Fruit fly (Drosophila melanogaster) whole organism, adult: Measurements from ENCODE around the gene CanB.
A peak's percentile ranks its signal among the peaks of the same experiment; 100 is the strongest.

Experiments
- CG11617 ChIP-seq: fragments of 200-800 bp; sonication (Bioruptor generic); optimal IDR thresholded peaks from 2 replicates; lab custom pipeline; 2017; ENCODE audit warnings: mild to moderate bottlenecking, missing biosample characterization, missing genetic modification reagents, missing genetic modification characterization
- CG12768 ChIP-seq: fragments of 200-800 bp; sonication (Bioruptor generic); optimal IDR thresholded peaks from 2 replicates; lab custom pipeline; 2017; ENCODE audit warnings: missing biosample characterization, missing genetic modification characterization, mild to moderate bottlenecking, moderate library complexity, missing genetic modification reagents
- CG14711 ChIP-seq: fragments of 200-800 bp; sonication (Bioruptor generic); optimal IDR thresholded peaks from 2 replicates; lab custom pipeline; 2018; ENCODE audit warnings: missing biosample characterization, mild to moderate bottlenecking, missing genetic modification characterization, moderate library complexity
- CG1620 ChIP-seq: fragments of 200-800 bp; sonication (Bioruptor generic); optimal IDR thresholded peaks from 2 replicates; lab custom pipeline; 2016; ENCODE audit warnings: missing biosample characterization, missing genetic modification characterization
- CG33017 ChIP-seq: fragments of 200-800 bp; sonication (Bioruptor generic); optimal IDR thresholded peaks from 2 replicates; lab custom pipeline; 2018; ENCODE audit warnings: missing biosample characterization, mild to moderate bottlenecking, missing genetic modification characterization, moderate library complexity
- CG5204 ChIP-seq: fragments of 200-800 bp; sonication (Bioruptor generic); optimal IDR thresholded peaks from 2 replicates; lab custom pipeline; 2016; ENCODE audit warnings: missing biosample characterization, missing genetic modification characterization
- CG7045 ChIP-seq: fragments of 200-800 bp; sonication (Bioruptor generic); optimal IDR thresholded peaks from 2 replicates; lab custom pipeline; 2017; ENCODE audit warnings: missing biosample characterization, mild to moderate bottlenecking, missing genetic modification characterization
- CG7101 ChIP-seq: fragments of 200-800 bp; sonication (Bioruptor generic); optimal IDR thresholded peaks from 2 replicates; lab custom pipeline; 2018; ENCODE audit warnings: missing biosample characterization, mild to moderate bottlenecking, missing genetic modification characterization, moderate library complexity
- Clk ChIP-seq: fragments of 200-800 bp; sonication (Bioruptor generic); optimal IDR thresholded peaks from 2 replicates; lab custom pipeline; 2017; ENCODE audit warnings: missing biosample characterization, missing genetic modification characterization
- Crg-1 ChIP-seq: fragments of 200-800 bp; sonication (Bioruptor generic); optimal IDR thresholded peaks from 2 replicates; lab custom pipeline; 2016; ENCODE audit warnings: missing biosample characterization, missing genetic modification characterization
- Hr96 ChIP-seq: fragments of 200-800 bp; sonication (Bioruptor generic); optimal IDR thresholded peaks from 2 replicates; lab custom pipeline; 2016; ENCODE audit warnings: missing biosample characterization, missing genetic modification characterization
- Mnt ChIP-seq: fragments of 200-800 bp; sonication (Bioruptor generic); optimal IDR thresholded peaks from 2 replicates; lab custom pipeline; 2016; ENCODE audit warnings: missing biosample characterization, mild to moderate bottlenecking, missing genetic modification characterization
- bab1 ChIP-seq: fragments of 200-800 bp; sonication (Bioruptor generic); optimal IDR thresholded peaks from 3 replicates; lab custom pipeline; 2019; ENCODE audit warnings: missing biosample characterization, mild to moderate bottlenecking, missing genetic modification characterization, moderate library complexity
- cic ChIP-seq: fragments of 200-800 bp; sonication (Bioruptor generic); optimal IDR thresholded peaks from 2 replicates; lab custom pipeline; 2017; ENCODE audit warnings: missing biosample characterization, mild to moderate bottlenecking, missing genetic modification characterization, moderate library complexity
- cnc ChIP-seq, 2 experiments: fragments of >200 bp; optimal IDR thresholded peaks; 2 replicates each; lab custom pipeline; 2017
- kay ChIP-seq: fragments of 200-800 bp; sonication (Bioruptor generic); peaks from one replicate; lab custom pipeline; 2016; ENCODE audit warnings: missing biosample characterization, missing genetic modification characterization, borderline replicate concordance
- ovo ChIP-seq: fragments of 200-800 bp; sonication (Bioruptor generic); optimal IDR thresholded peaks from 2 replicates; lab custom pipeline; 2016; ENCODE audit warnings: missing biosample characterization, missing genetic modification characterization
- pad ChIP-seq: fragments of 200-800 bp; sonication (Bioruptor generic); optimal IDR thresholded peaks from 3 replicates; lab custom pipeline; 2017; ENCODE audit warnings: missing biosample characterization, missing genetic modification characterization, mild to moderate bottlenecking, moderate library complexity, missing genetic modification reagents
- tj ChIP-seq: fragments of 200-800 bp; sonication (Bioruptor generic); optimal IDR thresholded peaks from 3 replicates; lab custom pipeline; 2017; ENCODE audit warnings: missing biosample characterization, mild to moderate bottlenecking, missing genetic modification characterization, moderate library complexity
- toe ChIP-seq: fragments of 200-800 bp; sonication (Bioruptor generic); optimal IDR thresholded peaks from 2 replicates; lab custom pipeline; 2016; ENCODE audit warnings: missing biosample characterization, missing genetic modification characterization

The CanB gene

dm6 chrX:5300623-5301283, 31.5 kb upstream of the CanB start:
- TF ChIP-seq Hr96 (GFP tag; lab: Kevin White, UChicago), result no peak
- TF ChIP-seq CG1620 (GFP tag; lab: Kevin White, UChicago), result no peak
- TF ChIP-seq bab1 (GFP tag; lab: Kevin White, UChicago), result no peak
- no peak for TF ChIP-seq tj (GFP tag; lab: Kevin White, UChicago)
- no peak for TF ChIP-seq CG12768 (GFP tag; lab: Kevin White, UChicago)
- no peak for TF ChIP-seq pad
- no peak for TF ChIP-seq kay (GFP tag; lab: Kevin White, UChicago)
- no peak for TF ChIP-seq cic
- no peak for TF ChIP-seq cnc (optimal IDR thresholded peaks at IDR 0.05; lab: Kevin White, UChicago)
- no peak for TF ChIP-seq CG5204 (GFP tag; lab: Kevin White, UChicago)
- TF ChIP-seq CG14711, result no peak
- TF ChIP-seq ovo (GFP tag; lab: Kevin White, UChicago), result no peak
- no peak for TF ChIP-seq CG7045
- no peak for TF ChIP-seq Crg-1 (GFP tag; lab: Kevin White, UChicago)
- TF ChIP-seq CG33017 (tag; lab: Kevin White, UChicago), result no peak
- no peak for TF ChIP-seq Mnt
- TF ChIP-seq CG7101 (tag; lab: Kevin White, UChicago), result no peak
- no peak for TF ChIP-seq CG11617 (GFP tag; lab: Kevin White, UChicago)
- TF ChIP-seq Clk (GFP tag; lab: Kevin White, UChicago), result no peak

dm6 chrX:5305591-5305990, 26.7 kb upstream of the CanB start, which contains the start of gene CG3323:
CG3323 (minus strand) TSS chrX:5305691.
- no peak for TF ChIP-seq cic
- TF ChIP-seq cnc (optimal IDR thresholded peaks at IDR 0.05; lab: Kevin White, UChicago), result no peak
- TF ChIP-seq bab1 (GFP tag; lab: Kevin White, UChicago), result no peak
- no peak for TF ChIP-seq toe (GFP tag; lab: Kevin White, UChicago)
- TF ChIP-seq CG12768 (GFP tag; lab: Kevin White, UChicago), result no peak
- no peak for TF ChIP-seq kay (GFP tag; lab: Kevin White, UChicago)

DNA sequence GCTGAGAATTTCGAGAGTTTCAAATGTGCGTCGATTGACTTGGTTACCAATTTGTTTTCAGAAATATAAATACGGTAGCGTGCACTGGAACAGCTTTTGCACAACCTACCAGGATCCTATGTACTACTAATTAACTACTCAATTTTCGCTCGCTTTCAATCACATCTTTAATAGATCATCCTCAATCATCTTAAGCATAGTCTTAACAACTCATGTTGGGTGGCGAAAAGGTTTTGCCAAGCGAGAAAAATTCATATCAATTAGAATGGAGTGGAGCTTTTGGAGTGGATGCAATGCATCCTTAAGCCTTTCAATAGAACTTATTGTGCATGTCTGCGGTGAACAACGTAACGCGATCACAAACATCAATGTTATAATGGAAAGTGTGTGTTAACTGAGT, 25.0 kb upstream of the CanB start, which contains the start of gene CG17764:
TSS of gene CG17764 (minus strand) at position 101 of the 400 bp plus-strand sequence.
- TF ChIP-seq Hr96 (GFP tag; lab: Kevin White, UChicago) (no peak), Clk (GFP tag; lab: Kevin White, UChicago) (no peak), tj (GFP tag; lab: Kevin White, UChicago) (no peak), CG14711 (no peak), CG7101 (tag; lab: Kevin White, UChicago) (no peak), CG1620 (GFP tag; lab: Kevin White, UChicago) (no peak), CG11617 (GFP tag; lab: Kevin White, UChicago) (no peak), cic (no peak), toe (GFP tag; lab: Kevin White, UChicago) (no peak), cnc (optimal IDR thresholded peaks at IDR 0.05; lab: Kevin White, UChicago) (no peak), Mnt (no peak), Crg-1 (GFP tag; lab: Kevin White, UChicago) (no peak), CG5204 (GFP tag; lab: Kevin White, UChicago) (no peak), pad (no peak), CG12768 (GFP tag; lab: Kevin White, UChicago) (no peak), bab1 (GFP tag; lab: Kevin White, UChicago) (no peak), CG33017 (tag; lab: Kevin White, UChicago) (no peak), CG7045 (no peak), kay (GFP tag; lab: Kevin White, UChicago) (no peak), ovo (GFP tag; lab: Kevin White, UChicago) (no peak)

DNA sequence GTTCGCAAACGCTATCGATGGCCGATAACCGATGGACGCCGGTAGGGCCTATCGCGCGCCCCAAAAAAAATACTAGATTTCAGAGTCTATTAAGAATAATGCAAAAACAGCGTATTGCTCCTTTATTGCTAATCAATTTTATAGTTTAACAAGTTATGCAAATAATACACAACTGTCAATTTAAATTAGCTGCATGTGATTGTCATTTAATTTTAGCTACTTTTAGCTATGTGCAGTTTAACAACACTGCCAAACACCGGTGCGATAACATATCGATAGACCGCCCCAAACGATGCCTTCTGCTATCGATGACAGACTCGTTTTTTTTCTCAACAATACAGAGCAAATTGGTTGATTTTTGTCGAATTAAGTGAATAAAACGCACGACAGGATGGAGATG, 23.3 kb upstream of the CanB start, which contains the start of the genes Cdk7 and snf:
TSS of gene Cdk7 (minus strand) at position 21 of the 400 bp plus-strand sequence.
TSS of gene snf (plus strand) at position 280 of the 400 bp plus-strand sequence.
- TF ChIP-seq CG7045, result no peak
- peak; percentile 36 for TF ChIP-seq Hr96 (GFP tag; lab: Kevin White, UChicago)
- TF ChIP-seq ovo (GFP tag; lab: Kevin White, UChicago), result peak; percentile 46
- TF ChIP-seq tj (GFP tag; lab: Kevin White, UChicago), result peak; percentile 23
- TF ChIP-seq CG12768 (GFP tag; lab: Kevin White, UChicago), result no peak
- peak; percentile 19 for TF ChIP-seq CG14711
- peak; percentile 36 for TF ChIP-seq Mnt
- peak; percentile 40 for TF ChIP-seq toe (GFP tag; lab: Kevin White, UChicago)
- no peak for TF ChIP-seq cnc (optimal IDR thresholded peaks at IDR 0.05; lab: Kevin White, UChicago)
- no peak for TF ChIP-seq cic
- peak; percentile 0 for TF ChIP-seq CG11617 (GFP tag; lab: Kevin White, UChicago)
- TF ChIP-seq kay (GFP tag; lab: Kevin White, UChicago), result no peak
- TF ChIP-seq pad, result peak; percentile 45
- TF ChIP-seq Clk (GFP tag; lab: Kevin White, UChicago), result no peak
- TF ChIP-seq bab1 (GFP tag; lab: Kevin White, UChicago), result peak; percentile 35
- peak; percentile 32 for TF ChIP-seq CG7101 (tag; lab: Kevin White, UChicago)
- peak; percentile 37 for TF ChIP-seq CG1620 (GFP tag; lab: Kevin White, UChicago)
- TF ChIP-seq Crg-1 (GFP tag; lab: Kevin White, UChicago), result peak; percentile 64
- TF ChIP-seq CG5204 (GFP tag; lab: Kevin White, UChicago), result no peak
- TF ChIP-seq CG33017 (tag; lab: Kevin White, UChicago), result no peak

DNA sequence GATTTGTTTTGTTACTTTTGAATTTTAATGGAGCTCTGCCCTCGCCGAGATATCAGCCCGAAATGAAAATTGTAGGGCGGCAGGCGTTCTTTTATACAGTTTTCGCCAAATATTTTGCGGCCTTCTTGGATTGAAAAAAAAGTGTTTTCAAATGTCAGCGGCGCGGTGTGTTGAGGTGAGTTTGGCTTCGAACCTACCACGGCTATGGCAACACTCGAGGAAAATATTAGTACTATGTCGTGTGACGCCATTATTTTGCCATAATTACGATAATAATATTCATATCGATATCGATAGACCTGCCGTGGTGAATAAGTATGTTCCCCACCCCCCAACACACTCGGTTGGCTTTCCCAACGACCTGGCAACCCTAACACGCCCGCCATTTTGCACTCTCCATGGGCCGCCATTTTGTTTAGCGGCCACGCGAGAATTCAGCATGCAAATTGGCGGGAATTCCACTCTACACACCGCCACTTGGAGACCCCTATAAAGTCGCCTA, 20.4 kb upstream of the CanB start, which contains the start of the genes TrxT and dhd:
TSS of gene TrxT (minus strand) at position 51 of the 502 bp plus-strand sequence.
TSS of gene dhd (plus strand) at position 334 of the 502 bp plus-strand sequence.
- peak; percentile 43 for TF ChIP-seq CG7101 (tag; lab: Kevin White, UChicago)
- TF ChIP-seq pad, result peak; percentile 81
- TF ChIP-seq cic, result no peak
- TF ChIP-seq CG1620 (GFP tag; lab: Kevin White, UChicago), result peak; percentile 2
- TF ChIP-seq bab1 (GFP tag; lab: Kevin White, UChicago), result peak; percentile 9
- TF ChIP-seq CG14711, result peak; percentile 85
- TF ChIP-seq Mnt, result peak; percentile 44
- no peak for TF ChIP-seq CG12768 (GFP tag; lab: Kevin White, UChicago)
- no peak for TF ChIP-seq toe (GFP tag; lab: Kevin White, UChicago)
- TF ChIP-seq ovo (GFP tag; lab: Kevin White, UChicago), result peak; percentile 38
- TF ChIP-seq cnc (optimal IDR thresholded peaks at IDR 0.05; lab: Kevin White, UChicago), result no peak
- no peak for TF ChIP-seq Crg-1 (GFP tag; lab: Kevin White, UChicago)
